Fruit fly (Drosophila melanogaster): ENCODE results near the gene CG12541.

Gene CG12541

dm6 chrX:6985980-6986827 is 79.6 kb downstream of the CG12541 start, which contains the start of gene bou (continued):
- TF ChIP-seq ssp (GFP tag; IDR thresholded peaks at IDR 0.05) (no peak), h (optimal IDR thresholded peaks at IDR 0.05) (no peak), CG14710 (tag; optimal IDR thresholded peaks at IDR 0.05) (no peak), CG15514 (GFP tag; optimal IDR thresholded peaks at IDR 0.05) (no peak), CG14965 (GFP tag; optimal IDR thresholded peaks at IDR 0.05; ENCODE audit: borderline replicate concordance) (no peak), Trl (optimal IDR thresholded peaks at IDR 0.05) (peak; percentile 60 to 70), Trl (GFP tag; optimal IDR thresholded peaks at IDR 0.05) (no peak), tup (GFP tag; optimal IDR thresholded peaks at IDR 0.05) (no peak), ham (GFP tag; IDR thresholded peaks at IDR 0.05) (no peak), CG11085 (GFP tag; IDR thresholded peaks at IDR 0.05) (no peak), Lhr (GFP tag; optimal IDR thresholded peaks at IDR 0.05) (no peak), Gsc (GFP tag; IDR thresholded peaks at IDR 0.05) (no peak), gem (tag; optimal IDR thresholded peaks at IDR 0.05) (peak; percentile 2), CG16815 (GFP tag; optimal IDR thresholded peaks at IDR 0.05) (no peak), tll (GFP tag; optimal IDR thresholded peaks at IDR 0.05) (peak in 1 of 2 experiments; percentile 57), Deaf1 (tag; optimal IDR thresholded peaks at IDR 0.05) (peak; percentile 5), dmrt99B (tag; optimal IDR thresholded peaks at IDR 0.05) (no peak), Asciz (GFP tag; optimal IDR thresholded peaks at IDR 0.05) (no peak), cwo (GFP tag; optimal IDR thresholded peaks at IDR 0.05) (no peak), CG33557 (GFP tag; optimal IDR thresholded peaks at IDR 0.05) (no peak), Nf-YC (tag; optimal IDR thresholded peaks at IDR 0.05) (no peak), ranshi (GFP tag; IDR thresholded peaks at IDR 0.05) (no peak), lmd (GFP tag; IDR thresholded peaks at IDR 0.05) (no peak), CG17328 (GFP tag; IDR thresholded peaks at IDR 0.05) (no peak), dysf (GFP tag; IDR thresholded peaks at IDR 0.05) (no peak), Med (GFP tag) (peak; percentile 60), Vsx1 (GFP tag; optimal IDR thresholded peaks at IDR 0.05) (no peak), Sry-δ (GFP tag; optimal IDR thresholded peaks at IDR 0.05) (no peak), stc (GFP tag; IDR thresholded peaks at IDR 0.05) (no peak), CG4707 (GFP tag; optimal IDR thresholded peaks at IDR 0.05) (no peak), Rx (GFP tag; IDR thresholded peaks at IDR 0.05) (no peak), B-H1 (GFP tag; IDR thresholded peaks at IDR 0.05) (no peak), tio (GFP tag; optimal IDR thresholded peaks at IDR 0.05) (no peak), br (optimal IDR thresholded peaks at IDR 0.05) (no peak), CG17612 (GFP tag; IDR thresholded peaks at IDR 0.05) (no peak), CG4404 (GFP tag; IDR thresholded peaks at IDR 0.05) (no peak), ftz-f1 (GFP tag; optimal IDR thresholded peaks at IDR 0.05) (no peak), CG2875 (GFP tag; optimal IDR thresholded peaks at IDR 0.05) (no peak), Dip2 (GFP tag; IDR thresholded peaks at IDR 0.05) (no peak), eyg (GFP tag; optimal IDR thresholded peaks at IDR 0.05) (no peak), tx (GFP tag; optimal IDR thresholded peaks at IDR 0.05) (no peak), CG8478 (optimal IDR thresholded peaks at IDR 0.05) (no peak), dati (GFP tag; IDR thresholded peaks at IDR 0.05) (no peak), CG14014 (GFP tag; IDR thresholded peaks at IDR 0.05) (no peak), CG10209 (GFP tag; optimal IDR thresholded peaks at IDR 0.05) (no peak), insv (GFP tag; optimal IDR thresholded peaks at IDR 0.05) (no peak), zfh1 (GFP tag; IDR thresholded peaks at IDR 0.05) (no peak), CG7556 (GFP tag; optimal IDR thresholded peaks at IDR 0.05) (no peak), Doc3 (GFP tag; IDR thresholded peaks at IDR 0.05; ENCODE audit: partially characterized antibody) (no peak), CG10147 (GFP tag; optimal IDR thresholded peaks at IDR 0.05) (no peak), CG9437 (GFP tag; optimal IDR thresholded peaks at IDR 0.05) (peak; percentile 30)

Data from whole organism, embryonic.